Fruit fly (Drosophila melanogaster) whole organism, embryonic: Measurements from ENCODE around the gene CG13059.

Source experiments
- Bgb ChIP-seq: fragments of 200-800 bp; sonication (Bioruptor generic); IDR thresholded peaks from 2 replicates; pipeline ENCODE4 v1.3.6; 2022; ENCODE audit warnings: missing biosample characterization, missing genetic modification characterization; ENCODE audit not compliant: partially characterized antibody
- CG12942 ChIP-seq: fragments of 200-800 bp; sonication (Bioruptor generic); optimal IDR thresholded peaks from 3 replicates; lab custom pipeline; 2016; ENCODE audit warnings: missing biosample characterization, missing genetic modification characterization
- CG2120 ChIP-seq: fragments of 200-800 bp; sonication (Bioruptor generic); optimal IDR thresholded peaks from 3 replicates; lab custom pipeline; 2016; ENCODE audit warnings: missing biosample characterization, missing genetic modification characterization
- CG3281 ChIP-seq: fragments of 200-800 bp; sonication (Bioruptor generic); optimal IDR thresholded peaks from 3 replicates; lab custom pipeline; 2017; ENCODE audit warnings: missing biosample characterization, mild to moderate bottlenecking, missing genetic modification characterization
- CG5180 ChIP-seq: fragments of 200-800 bp; sonication (Bioruptor generic); optimal IDR thresholded peaks from 3 replicates; lab custom pipeline; 2017; ENCODE audit warnings: missing biosample characterization, missing genetic modification characterization, mild to moderate bottlenecking, moderate library complexity, missing genetic modification reagents
- CG7963 ChIP-seq: fragments of 200-800 bp; sonication (Bioruptor generic); IDR thresholded peaks from 3 replicates; pipeline ENCODE4 v1.3.6; 2022; ENCODE audit warnings: missing biosample characterization, missing genetic modification characterization; ENCODE audit not compliant: partially characterized antibody
- Drgx ChIP-seq: fragments of 200-800 bp; sonication (Bioruptor generic); IDR thresholded peaks from 2 replicates; pipeline ENCODE4 v1.3.6; 2022; ENCODE audit warnings: missing biosample characterization, missing genetic modification characterization
- az2 ChIP-seq: fragments of 200-800 bp; sonication (Bioruptor generic); optimal IDR thresholded peaks from 3 replicates; lab custom pipeline; 2016; ENCODE audit warnings: missing biosample characterization, missing genetic modification characterization
- caup ChIP-seq: fragments of 200-800 bp; sonication (Bioruptor generic); optimal IDR thresholded peaks from 3 replicates; lab custom pipeline; 2017; ENCODE audit warnings: missing biosample characterization, mild to moderate bottlenecking, missing genetic modification characterization, moderate library complexity; ENCODE audit not compliant: severe bottlenecking
- fd64A ChIP-seq: fragments of 200-800 bp; sonication (Bioruptor generic); optimal IDR thresholded peaks from 3 replicates; lab custom pipeline; 2018; ENCODE audit warnings: missing biosample characterization, mild to moderate bottlenecking, missing genetic modification characterization
- slbo ChIP-seq: fragments of 200-800 bp; sonication (Bioruptor generic); IDR thresholded peaks from 2 replicates; pipeline ENCODE4 v1.3.6; 2022; ENCODE audit warnings: missing biosample characterization, missing genetic modification characterization
- sqz ChIP-seq: fragments of 200-800 bp; sonication (Bioruptor generic); optimal IDR thresholded peaks from 3 replicates; lab custom pipeline; 2018; ENCODE audit warnings: missing biosample characterization, mild to moderate bottlenecking, missing genetic modification characterization

dm6 chr3L:16349686-16350085 lies 26.2 kb downstream of the CG13059 start:
- TF ChIP-seq CG3281 (no peak), sqz (GFP tag; lab: Kevin White, UChicago) (no peak), slbo (no peak), fd64A (GFP tag; lab: Kevin White, UChicago) (no peak), CG5180 (no peak), CG2120 (no peak), Bgb (GFP tag; lab: Robert Waterston, UW) (no peak), caup (GFP tag; lab: Kevin White, UChicago) (no peak), CG12942 (no peak), az2 (GFP tag; lab: Kevin White, UChicago) (no peak), CG7963 (GFP tag; lab: Robert Waterston, UW) (0 out of 3 replicates have a peak, but pooled peaks have one; percentile 8), Drgx (no peak)
